Worm (Caenorhabditis elegans) whole organism, L1 larva: ENCODE results near the gene C16D9.6.

ENCODE experiments used
- C16A3.4 ChIP-seq: fragments of 150-350 bp; optimal IDR thresholded peaks from 2 replicates; lab custom pipeline; 2014; ENCODE audit warnings: missing biosample characterization, missing genetic modification characterization
- C34B4.2 ChIP-seq: sonication (generic microtip); optimal IDR thresholded peaks from 2 replicates; lab custom pipeline; 2017; ENCODE audit warnings: mild to moderate bottlenecking, missing genetic modification characterization, missing compliant biosample characterization
- Y116A8C.19 ChIP-seq: sonication (generic microtip); optimal IDR thresholded peaks from 2 replicates; lab custom pipeline; 2016; ENCODE audit warnings: missing compliant biosample characterization, missing genetic modification characterization, borderline replicate concordance
- aha-1 ChIP-seq: fragments of 150-350 bp; optimal IDR thresholded peaks from 2 replicates; lab custom pipeline; 2014; ENCODE audit warnings: missing biosample characterization, missing genetic modification characterization
- aly-2 ChIP-seq: fragments of 150-350 bp; optimal IDR thresholded peaks from 2 replicates; lab custom pipeline; 2014; ENCODE audit warnings: missing biosample characterization, missing genetic modification characterization
- blmp-1 ChIP-seq: fragments of 150-350 bp; optimal IDR thresholded peaks from 2 replicates; lab custom pipeline; 2014; ENCODE audit warnings: missing biosample characterization, missing genetic modification characterization
- ceh-63 ChIP-seq: fragments of 200-800 bp; sonication (Bioruptor generic); optimal IDR thresholded peaks from 2 replicates; lab custom pipeline; 2018; ENCODE audit warnings: mild to moderate bottlenecking, missing genetic modification characterization, missing compliant biosample characterization
- ceh-82 ChIP-seq, 3 experiments: fragments of 150-350 bp in 1 of 3; sonication (generic microtip) in 2 of 3; optimal IDR thresholded peaks; 2 replicates each; lab custom pipeline; 2014 to 2017; ENCODE audit warnings: missing biosample characterization in 3 of 3, missing genetic modification characterization in 3 of 3
- ceh-88 ChIP-seq: fragments of 200-800 bp; sonication (Bioruptor generic); IDR thresholded peaks from 2 replicates; pipeline ENCODE4 v1.3.6; 2022; ENCODE audit warnings: missing genetic modification characterization, missing compliant biosample characterization
- dpl-1 ChIP-seq, 3 experiments: fragments of 150-350 bp in 2 of 3; sonication (generic microtip) in 1 of 3; optimal IDR thresholded peaks; 2 replicates each; lab custom pipeline; 2014 to 2017; ENCODE audit warnings: missing biosample characterization in 3 of 3, missing genetic modification characterization in 3 of 3, missing genetic modification reagents in 3 of 3
- dsc-1 ChIP-seq: sonication (generic microtip); optimal IDR thresholded peaks from 2 replicates; lab custom pipeline; 2016; ENCODE audit warnings: mild to moderate bottlenecking, missing genetic modification characterization, missing compliant biosample characterization
- efl-1 ChIP-seq, 4 experiments: fragments of 150-350 bp; optimal IDR thresholded peaks in 3 of 4; peaks in 1 of 4; 1 replicate in 1 of 4; 2 replicates in 3 of 4; lab custom pipeline; 2014; ENCODE audit warnings: missing biosample characterization in 2 of 4, missing genetic modification characterization in 2 of 4, missing genetic modification reagents in 2 of 4
- efl-3 ChIP-seq: fragments of 200-800 bp; sonication (Bioruptor generic); optimal IDR thresholded peaks from 2 replicates; lab custom pipeline; 2018; ENCODE audit warnings: mild to moderate bottlenecking, missing genetic modification characterization, missing compliant biosample characterization
- elt-3 ChIP-seq, 6 experiments: fragments of 150-350 bp in 1 of 6; sonication (generic microtip); optimal IDR thresholded peaks; 2 replicates each; lab custom pipeline; 2017 to 2018; ENCODE audit warnings: missing biosample characterization in 6 of 6, missing genetic modification characterization in 6 of 6, inconsistent platforms in 1 of 6
- fkh-10 ChIP-seq: sonication (generic microtip); optimal IDR thresholded peaks from 2 replicates; lab custom pipeline; 2017; ENCODE audit warnings: missing biosample characterization, missing genetic modification reagents, missing genetic modification characterization
- grh-1 ChIP-seq: fragments of 200-800 bp; sonication (Bioruptor generic); IDR thresholded peaks from 2 replicates; pipeline ENCODE4 v1.3.6; 2022; ENCODE audit warnings: missing genetic modification reagents, missing genetic modification characterization, missing compliant biosample characterization
- hlh-17 ChIP-seq: fragments of 200-800 bp; sonication (Bioruptor generic); optimal IDR thresholded peaks from 2 replicates; lab custom pipeline; 2018; ENCODE audit warnings: missing genetic modification characterization, mild to moderate bottlenecking, missing compliant biosample characterization, moderate library complexity, borderline replicate concordance
- hpl-2 ChIP-seq: fragments of 150-350 bp; optimal IDR thresholded peaks from 2 replicates; lab custom pipeline; 2014; ENCODE audit warnings: missing biosample characterization, missing genetic modification reagents, missing genetic modification characterization
- lin-15B ChIP-seq: fragments of 150-350 bp; sonication (generic microtip); optimal IDR thresholded peaks from 3 replicates; lab custom pipeline; 2014; ENCODE audit warnings: missing biosample characterization, missing genetic modification characterization
- lin-35 ChIP-seq, 2 experiments: fragments of 150-350 bp; optimal IDR thresholded peaks; 2 replicates each; lab custom pipeline; 2014; ENCODE audit warnings: missing biosample characterization in 2 of 2, missing genetic modification characterization in 2 of 2, missing genetic modification reagents in 2 of 2
- lin-39 ChIP-seq: fragments of 150-350 bp; optimal IDR thresholded peaks from 2 replicates; lab custom pipeline; 2014; ENCODE audit warnings: missing biosample characterization, missing genetic modification reagents, missing genetic modification characterization
- lir-3 ChIP-seq: sonication (generic microtip); optimal IDR thresholded peaks from 2 replicates; lab custom pipeline; 2016; ENCODE audit warnings: mild to moderate bottlenecking, missing genetic modification characterization, moderate library complexity, missing compliant biosample characterization; ENCODE audit not compliant: poor library complexity
- mab-9 ChIP-seq: fragments of 200-800 bp; sonication (Bioruptor generic); IDR thresholded peaks from 2 replicates; pipeline ENCODE4 v1.3.6; 2022; ENCODE audit warnings: missing genetic modification reagents, missing genetic modification characterization, missing compliant biosample characterization
- mdl-1 ChIP-seq, 2 experiments: fragments of 150-350 bp; optimal IDR thresholded peaks; 2 replicates each; lab custom pipeline; 2014 to 2017; ENCODE audit warnings: missing biosample characterization in 2 of 2, missing genetic modification characterization in 2 of 2, inconsistent platforms in 1 of 2
- mep-1 ChIP-seq: fragments of 150-350 bp; optimal IDR thresholded peaks from 2 replicates; lab custom pipeline; 2014; ENCODE audit warnings: missing biosample characterization, missing genetic modification characterization
- nhr-12 ChIP-seq: sonication (generic microtip); optimal IDR thresholded peaks from 2 replicates; lab custom pipeline; 2017; ENCODE audit warnings: missing biosample characterization, missing genetic modification characterization
- nhr-20 ChIP-seq: sonication (generic microtip); optimal IDR thresholded peaks from 2 replicates; lab custom pipeline; 2016; ENCODE audit warnings: mild to moderate bottlenecking, missing genetic modification characterization, missing compliant biosample characterization
- nhr-237 ChIP-seq: fragments of 150-350 bp; optimal IDR thresholded peaks from 2 replicates; lab custom pipeline; 2014; ENCODE audit warnings: missing biosample characterization, missing genetic modification characterization
- nhr-28 ChIP-seq: fragments of 150-350 bp; optimal IDR thresholded peaks from 2 replicates; lab custom pipeline; 2014; ENCODE audit warnings: missing biosample characterization, missing genetic modification characterization
- nhr-47 ChIP-seq: sonication (generic microtip); optimal IDR thresholded peaks from 2 replicates; lab custom pipeline; 2016; ENCODE audit warnings: mild to moderate bottlenecking, missing genetic modification characterization, moderate library complexity, missing compliant biosample characterization
- nhr-71 ChIP-seq: sonication (generic microtip); optimal IDR thresholded peaks from 2 replicates; lab custom pipeline; 2016; ENCODE audit warnings: mild to moderate bottlenecking, missing genetic modification characterization, moderate library complexity, missing compliant biosample characterization
- nhr-76 ChIP-seq: sonication (generic microtip); optimal IDR thresholded peaks from 2 replicates; lab custom pipeline; 2017; ENCODE audit warnings: missing biosample characterization, missing genetic modification characterization
- nhr-85 ChIP-seq: sonication (generic microtip); peaks from one replicate; lab custom pipeline; 2016; ENCODE audit warnings: missing genetic modification characterization, inconsistent platforms, missing compliant biosample characterization
- nhr-90 ChIP-seq: sonication (generic microtip); optimal IDR thresholded peaks from 2 replicates; lab custom pipeline; 2016; ENCODE audit warnings: mild to moderate bottlenecking, missing genetic modification characterization, missing compliant biosample characterization; ENCODE audit not compliant: poor library complexity
- pag-3 ChIP-seq: sonication (generic microtip); optimal IDR thresholded peaks from 2 replicates; lab custom pipeline; 2017; ENCODE audit warnings: missing genetic modification characterization, mild to moderate bottlenecking, missing compliant biosample characterization, antibody characterized with exemption, borderline replicate concordance; ENCODE audit not compliant: insufficient read depth
- pax-3 ChIP-seq: fragments of 200-800 bp; sonication (Bioruptor generic); optimal IDR thresholded peaks from 2 replicates; lab custom pipeline; 2018; ENCODE audit warnings: mild to moderate bottlenecking, missing genetic modification characterization, moderate library complexity, missing compliant biosample characterization
- pqm-1 ChIP-seq: sonication (generic microtip); optimal IDR thresholded peaks from 3 replicates; lab custom pipeline; 2017; ENCODE audit warnings: missing biosample characterization, missing genetic modification characterization
- rnt-1 ChIP-seq: sonication (generic microtip); optimal IDR thresholded peaks from 2 replicates; lab custom pipeline; 2016; ENCODE audit warnings: mild to moderate bottlenecking, missing genetic modification characterization, moderate library complexity, missing compliant biosample characterization
- skn-1 ChIP-seq: fragments of 150-350 bp; optimal IDR thresholded peaks from 2 replicates; lab custom pipeline; 2014; ENCODE audit warnings: missing biosample characterization, missing genetic modification characterization
- snu-23 ChIP-seq: sonication (generic microtip); optimal IDR thresholded peaks from 2 replicates; lab custom pipeline; 2016; ENCODE audit warnings: missing genetic modification characterization, missing compliant biosample characterization
- sox-4 ChIP-seq: sonication (generic microtip); optimal IDR thresholded peaks from 2 replicates; lab custom pipeline; 2016; ENCODE audit warnings: missing genetic modification characterization, missing compliant biosample characterization
- swsn-7 ChIP-seq: sonication (generic microtip); optimal IDR thresholded peaks from 2 replicates; lab custom pipeline; 2016; ENCODE audit warnings: missing genetic modification characterization, missing compliant biosample characterization
- unc-130 ChIP-seq: fragments of 150-350 bp; optimal IDR thresholded peaks from 2 replicates; lab custom pipeline; 2017; ENCODE audit warnings: missing biosample characterization, missing genetic modification characterization, inconsistent platforms
- unc-62 ChIP-seq: fragments of 150-350 bp; optimal IDR thresholded peaks from 2 replicates; lab custom pipeline; 2014; ENCODE audit warnings: missing biosample characterization, missing genetic modification reagents, missing genetic modification characterization
- unc-86 ChIP-seq: sonication (generic microtip); optimal IDR thresholded peaks from 2 replicates; lab custom pipeline; 2016; ENCODE audit warnings: missing genetic modification characterization, missing compliant biosample characterization
- unc-98 ChIP-seq: fragments of 200-800 bp; sonication (Bioruptor generic); IDR thresholded peaks from 2 replicates; pipeline ENCODE4 v1.3.6; 2022; ENCODE audit warnings: missing genetic modification characterization, missing compliant biosample characterization
- vab-15 ChIP-seq: sonication (generic microtip); optimal IDR thresholded peaks from 2 replicates; lab custom pipeline; 2017; ENCODE audit warnings: missing genotype, mild to moderate bottlenecking, missing genetic modification characterization, missing compliant biosample characterization
- xbp-1 ChIP-seq: sonication (generic microtip); optimal IDR thresholded peaks from 2 replicates; lab custom pipeline; 2016; ENCODE audit warnings: missing genetic modification characterization, missing compliant biosample characterization
- zag-1 ChIP-seq: fragments of 150-350 bp; optimal IDR thresholded peaks from 2 replicates; lab custom pipeline; 2014; ENCODE audit warnings: missing biosample characterization, missing genetic modification characterization
- ztf-4 ChIP-seq: fragments of 150-350 bp; optimal IDR thresholded peaks from 2 replicates; lab custom pipeline; 2014; ENCODE audit warnings: missing biosample characterization, missing genetic modification characterization

C16D9.6 gene

DNA sequence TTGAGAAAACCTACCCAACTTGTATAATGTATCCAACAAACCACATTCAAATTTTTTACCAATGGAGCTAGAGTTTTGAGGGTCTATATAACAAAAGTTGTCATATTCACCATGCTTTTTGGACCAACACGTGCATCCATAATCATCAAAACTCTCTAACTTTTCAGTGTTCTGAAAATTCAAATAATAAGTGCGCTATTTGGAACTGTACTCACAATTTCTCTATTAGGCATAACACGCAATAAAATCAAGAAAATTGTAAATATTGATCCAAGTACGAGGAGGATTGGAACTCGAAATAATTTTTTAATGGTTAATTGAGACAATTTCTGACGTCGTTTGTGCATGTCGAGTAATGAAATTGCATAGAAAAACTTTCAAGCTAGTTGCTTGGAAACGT lies 10.2 kb downstream of the C16D9.6 start, which contains the start of gene C16D9.3:
Gene C16D9.3, minus strand, starts transcription at position 101 of the 400 bp plus-strand sequence.
- TF ChIP-seq dpl-1 (GFP tag; optimal IDR thresholded peaks at IDR 0.05; lab: Kevin White, UChicago) (no peak), nhr-237 (tag; lab: Kevin White, UChicago) (no peak), hpl-2 (GFP tag; lab: Kevin White, UChicago) (no peak), blmp-1 (tag; lab: Kevin White, UChicago) (no peak), aly-2 (tag; lab: Kevin White, UChicago) (no peak), ceh-82 (tag; optimal IDR thresholded peaks at IDR 0.05; lab: Kevin White, UChicago) (no peak), unc-62 (GFP tag; lab: Kevin White, UChicago) (no peak), lin-15B (no peak), mab-9 (GFP tag; lab: Robert Waterston, UW) (no peak), efl-3 (GFP tag; lab: Kevin White, UChicago) (no peak), C16A3.4 (tag; lab: Kevin White, UChicago) (no peak), rnt-1 (tag; lab: Kevin White, UChicago) (no peak), unc-98 (GFP tag; lab: Robert Waterston, UW) (no peak), Y116A8C.19 (tag; lab: Kevin White, UChicago) (no peak), grh-1 (GFP tag; lab: Robert Waterston, UW) (no peak)

DNA sequence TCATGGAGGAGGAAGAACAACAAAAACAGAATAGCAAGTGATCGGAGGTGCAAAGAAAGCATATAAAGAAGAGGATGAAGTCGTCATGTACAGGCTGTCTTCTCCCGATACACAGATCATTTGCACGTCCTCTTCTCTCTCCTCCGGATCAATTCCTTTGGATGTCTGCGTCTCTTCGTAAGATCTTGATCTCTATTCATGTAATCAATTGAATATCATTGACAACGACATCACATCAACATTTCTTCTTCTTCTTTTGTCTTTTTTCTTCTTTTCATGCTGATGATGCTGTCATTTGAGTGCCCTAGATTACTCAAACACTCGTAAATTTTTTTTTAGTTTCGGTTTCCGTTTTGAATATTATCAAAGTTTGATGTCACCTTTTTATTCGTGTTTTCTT lies 11.8 kb downstream of the C16D9.6 start, which contains the start of gene rol-3:
Gene rol-3, minus strand, starts transcription at position 120 of the 400 bp plus-strand sequence.
- TF ChIP-seq efl-1 (optimal IDR thresholded peaks at IDR 0.05; lab: Kevin White, UChicago) (no peak), efl-1 (GFP tag; optimal IDR thresholded peaks at IDR 0.05 in 1 of 2; lab: Kevin White, UChicago) (peak in 1 of 2 experiments; percentile 80), lir-3 (tag; lab: Kevin White, UChicago) (no peak), skn-1 (tag; lab: Kevin White, UChicago) (no peak), ceh-63 (no peak), mep-1 (tag; lab: Kevin White, UChicago) (peak; percentile 9), nhr-47 (no peak), nhr-237 (tag; lab: Kevin White, UChicago) (no peak), sox-4 (tag; lab: Kevin White, UChicago) (no peak), lin-39 (tag; lab: Kevin White, UChicago) (no peak), nhr-76 (tag; lab: Kevin White, UChicago) (no peak), ceh-88 (GFP tag; lab: Robert Waterston, UW) (no peak), pqm-1 (no peak), nhr-71 (peak; percentile 18), pax-3 (tag; lab: Kevin White, UChicago) (no peak), xbp-1 (tag; lab: Kevin White, UChicago) (no peak), unc-130 (no peak), dsc-1 (tag; lab: Kevin White, UChicago) (no peak), nhr-12 (tag; lab: Kevin White, UChicago) (no peak), swsn-7 (tag; lab: Kevin White, UChicago) (no peak), nhr-28 (no peak), C34B4.2 (tag; lab: Kevin White, UChicago) (no peak), hpl-2 (GFP tag; lab: Kevin White, UChicago) (no peak), blmp-1 (tag; lab: Kevin White, UChicago) (peak; percentile 42), snu-23 (GFP tag; lab: Kevin White, UChicago) (peak; percentile 44), lin-35 (GFP tag; optimal IDR thresholded peaks at IDR 0.05; lab: Kevin White, UChicago) (peak in 1 of 2 experiments; percentile 23), ceh-82 (tag; optimal IDR thresholded peaks at IDR 0.05; lab: Kevin White, UChicago) (no peak), zag-1 (tag; lab: Kevin White, UChicago) (no peak), unc-86 (tag; lab: Kevin White, UChicago) (no peak), dpl-1 (GFP tag; optimal IDR thresholded peaks at IDR 0.05; lab: Kevin White, UChicago) (no peak), pag-3 (tag; lab: Kevin White, UChicago) (no peak), mdl-1 (tag; optimal IDR thresholded peaks at IDR 0.05; lab: Kevin White, UChicago) (no peak), hlh-17 (GFP tag; lab: Kevin White, UChicago) (no peak), nhr-90 (tag; lab: Kevin White, UChicago) (no peak), nhr-85 (tag; lab: Kevin White, UChicago) (peak; percentile 63), vab-15 (tag; lab: Kevin White, UChicago) (no peak), elt-3 (tag; optimal IDR thresholded peaks at IDR 0.05; lab: Kevin White, UChicago) (peak in 4 of 6 experiments; percentile 15 to 63 (median 26)), ztf-4 (tag; lab: Kevin White, UChicago) (no peak), aha-1 (tag; lab: Kevin White, UChicago) (no peak), fkh-10 (no peak), nhr-20 (tag; lab: Kevin White, UChicago) (peak; percentile 16)
